Fruit fly (Drosophila melanogaster) whole organism, pupa: ENCODE data around the gene dlg1.

ENCODE experiments used
- CG12605 ChIP-seq: fragments of 200-800 bp; sonication (Bioruptor generic); IDR thresholded peaks from 2 replicates; pipeline ENCODE4 v1.3.6; 2022; ENCODE audit warnings: missing biosample characterization, missing genetic modification characterization
- CG14655 ChIP-seq: fragments of 200-800 bp; sonication (Bioruptor generic); optimal IDR thresholded peaks from 3 replicates; lab custom pipeline; 2017; ENCODE audit warnings: mild to moderate bottlenecking, missing biosample characterization, missing genetic modification reagents, missing genetic modification characterization
- CG15710 ChIP-seq: fragments of 200-800 bp; sonication (Bioruptor generic); optimal IDR thresholded peaks from 2 replicates; lab custom pipeline; 2018; ENCODE audit warnings: missing biosample characterization, mild to moderate bottlenecking, missing genetic modification characterization, moderate library complexity
- CG17806 ChIP-seq: fragments of 200-800 bp; sonication (Bioruptor generic); optimal IDR thresholded peaks from 2 replicates; lab custom pipeline; 2018; ENCODE audit warnings: missing biosample characterization, mild to moderate bottlenecking, missing genetic modification characterization, moderate library complexity
- CG32121 ChIP-seq: fragments of 200-800 bp; sonication (Bioruptor generic); IDR thresholded peaks from 2 replicates; pipeline ENCODE4 v1.3.6; 2022; ENCODE audit warnings: missing biosample characterization, missing genetic modification characterization
- CG4496 ChIP-seq: fragments of 200-800 bp; sonication (Bioruptor generic); IDR thresholded peaks from 3 replicates; pipeline ENCODE4 v1.3.6; 2022; ENCODE audit warnings: missing biosample characterization, missing genetic modification characterization
- CG8159 ChIP-seq: fragments of 200-800 bp; sonication (Bioruptor generic); optimal IDR thresholded peaks from 3 replicates; lab custom pipeline; 2018; ENCODE audit warnings: missing biosample characterization, mild to moderate bottlenecking, missing genetic modification characterization, moderate library complexity
- EcR ChIP-seq: fragments of 200-800 bp; sonication (Bioruptor generic); optimal IDR thresholded peaks from 3 replicates; lab custom pipeline; 2019; ENCODE audit warnings: missing biosample characterization, missing genetic modification characterization, mild to moderate bottlenecking, moderate library complexity, missing genetic modification reagents
- Ets98B ChIP-seq: fragments of 200-800 bp; sonication (Bioruptor generic); IDR thresholded peaks from 2 replicates; pipeline ENCODE4 v1.3.6; 2022; ENCODE audit warnings: missing biosample characterization, missing genetic modification characterization
- Snoo ChIP-seq: fragments of 200-800 bp; sonication (Bioruptor generic); optimal IDR thresholded peaks from 3 replicates; lab custom pipeline; 2017; ENCODE audit warnings: missing biosample characterization, mild to moderate bottlenecking, missing genetic modification characterization, inconsistent platforms
- fd96Ca ChIP-seq: fragments of 200-800 bp; sonication (Bioruptor generic); IDR thresholded peaks from 3 replicates; pipeline ENCODE4 v1.3.6; 2022; ENCODE audit warnings: missing biosample characterization, missing genetic modification characterization
- gl ChIP-seq: fragments of 200-800 bp; sonication (Bioruptor generic); optimal IDR thresholded peaks from 2 replicates; lab custom pipeline; 2018; ENCODE audit warnings: missing biosample characterization, mild to moderate bottlenecking, missing genetic modification characterization
- rn ChIP-seq: fragments of 200-800 bp; sonication (Bioruptor generic); IDR thresholded peaks from 2 replicates; pipeline ENCODE4 v1.3.6; 2022; ENCODE audit warnings: missing biosample characterization, missing genetic modification characterization

dlg1 gene

DNA sequence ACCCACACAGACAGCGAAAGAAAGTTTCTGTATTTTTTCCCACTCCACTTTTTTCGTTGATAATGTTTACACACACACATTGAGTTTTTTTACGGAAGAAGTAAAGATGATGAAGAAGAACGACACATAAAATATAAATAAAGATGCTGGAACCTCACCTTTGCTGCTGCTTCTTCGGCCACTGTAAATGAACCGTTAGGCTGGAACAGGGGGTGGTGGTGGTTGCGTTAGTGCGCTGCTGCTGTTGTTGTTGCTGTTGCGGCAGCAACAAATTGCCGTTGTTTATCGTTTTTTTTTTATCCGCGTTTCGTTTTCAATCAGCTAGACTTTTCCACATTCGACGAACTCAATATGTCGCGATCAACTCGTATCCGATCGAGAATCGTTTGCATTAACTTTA, 84.2 kb downstream of the dlg1 start:
- TF ChIP-seq CG12605 (GFP tag; lab: Robert Waterston, UW), result no peak
- TF ChIP-seq rn (GFP tag; lab: Robert Waterston, UW), result no peak
- TF ChIP-seq Snoo (tag; lab: Kevin White, UChicago), result no peak
- no peak for TF ChIP-seq EcR
- TF ChIP-seq CG17806 (tag; lab: Kevin White, UChicago), result no peak

DNA sequence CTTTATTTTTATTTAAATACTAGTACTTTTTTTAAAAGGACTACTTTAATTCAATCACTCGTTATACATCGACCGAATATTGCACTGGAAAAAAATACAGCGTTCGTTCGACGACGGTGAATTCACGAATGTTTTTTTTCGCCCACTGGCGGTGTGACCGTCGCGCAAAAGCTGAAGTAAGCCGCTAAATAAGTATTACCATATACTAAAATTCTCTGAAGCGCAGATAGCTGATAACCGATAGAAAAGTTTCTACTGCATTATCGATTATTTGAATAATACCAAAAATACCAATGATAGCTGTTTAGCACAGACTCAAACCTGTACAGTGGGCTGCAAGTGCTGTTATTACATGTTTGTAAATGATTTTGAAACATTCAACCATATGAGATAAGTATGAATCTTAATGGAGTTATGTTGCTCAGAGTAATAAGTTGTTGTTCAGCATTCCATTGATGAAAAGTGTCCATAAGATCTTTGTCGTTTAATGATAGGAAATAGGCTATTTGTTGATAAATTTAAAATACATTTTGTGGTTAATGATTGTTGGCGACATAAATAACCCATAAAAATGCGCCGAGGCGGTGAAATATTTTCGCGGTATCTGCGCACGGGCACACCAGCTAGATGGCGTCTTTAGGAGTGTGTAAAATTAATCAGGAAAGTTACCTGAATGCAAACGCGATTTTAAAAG, 84.9 kb downstream of the dlg1 start, which contains the start of the genes Evi5 and HP5:
Gene Evi5, minus strand, starts transcription at position 198 of the 694 bp plus-strand sequence.
Gene HP5, plus strand, starts transcription at position 598 of the 694 bp plus-strand sequence.
- no peak for TF ChIP-seq CG14655
- TF ChIP-seq gl (tag; lab: Kevin White, UChicago), result no peak
- peak; percentile 57 for TF ChIP-seq Snoo (tag; lab: Kevin White, UChicago)
- TF ChIP-seq EcR, result no peak
- TF ChIP-seq CG12605 (GFP tag; lab: Robert Waterston, UW), result peak; percentile 38; the same call in 1 of the 2 replicates
- TF ChIP-seq CG8159 (tag; lab: Kevin White, UChicago), result peak; percentile 20
- TF ChIP-seq CG32121, result 0 out of 2 replicates have a peak, but pooled peaks have one; percentile 15
- TF ChIP-seq Ets98B, result peak; percentile 26; the same call in 1 of the 2 replicates
- peak; percentile 61; the same call in 1 of the 3 replicates for TF ChIP-seq fd96Ca (GFP tag; lab: Robert Waterston, UW)
- peak; percentile 78; the same call in 2 of the 3 replicates for TF ChIP-seq CG4496 (GFP tag; lab: Robert Waterston, UW)
- TF ChIP-seq CG15710 (tag; lab: Kevin White, UChicago), result no peak
- peak; percentile 39; the same call in 1 of the 2 replicates for TF ChIP-seq rn (GFP tag; lab: Robert Waterston, UW)

DNA sequence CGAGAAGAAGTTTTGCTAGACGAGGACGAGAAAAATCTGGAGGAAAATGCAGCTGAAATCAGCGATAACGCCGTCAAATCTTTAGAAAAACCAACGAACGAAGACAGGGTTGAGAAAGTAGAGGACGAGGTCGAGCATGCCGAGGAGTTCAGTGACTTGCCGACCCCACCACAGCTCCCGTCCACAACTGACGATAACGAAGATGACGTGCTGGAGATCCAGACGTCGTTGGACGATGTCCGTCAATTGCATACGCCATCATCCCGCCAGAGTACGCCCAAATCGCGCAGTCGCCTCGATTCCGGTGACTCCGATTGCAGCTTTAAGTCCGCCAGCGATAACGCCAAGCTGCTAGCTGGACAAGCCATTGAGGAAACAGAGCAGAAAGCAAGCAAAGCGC, 87.7 kb downstream of the dlg1 start:
- TF ChIP-seq EcR, result peak; percentile 82
- no peak for TF ChIP-seq CG14655
